Fruit fly (Drosophila melanogaster) whole organism, embryonic: Measurements from ENCODE around the gene Kat60.

ENCODE experiments used
- CG10267 ChIP-seq: fragments of 200-800 bp; sonication (Bioruptor generic); optimal IDR thresholded peaks from 2 replicates; lab custom pipeline; 2018; ENCODE audit warnings: missing biosample characterization, mild to moderate bottlenecking, missing genetic modification characterization, moderate library complexity
- CG10979 ChIP-seq: fragments of 200-800 bp; sonication (Bioruptor generic); optimal IDR thresholded peaks from 2 replicates; lab custom pipeline; 2018; ENCODE audit warnings: missing biosample characterization, mild to moderate bottlenecking, missing genetic modification characterization, moderate library complexity
- CG12236 ChIP-seq: fragments of 200-800 bp; sonication (Bioruptor generic); optimal IDR thresholded peaks from 2 replicates; lab custom pipeline; 2016; ENCODE audit warnings: missing biosample characterization, missing genetic modification characterization
- CG12744 ChIP-seq: fragments of 200-800 bp; sonication (Bioruptor generic); optimal IDR thresholded peaks from 2 replicates; lab custom pipeline; 2016; ENCODE audit warnings: missing biosample characterization, missing genetic modification characterization
- CG13287 ChIP-seq: fragments of 200-800 bp; sonication (Bioruptor generic); IDR thresholded peaks from 2 replicates; pipeline ENCODE4 v1.3.6; 2022; ENCODE audit warnings: missing biosample characterization, missing genetic modification characterization; ENCODE audit not compliant: partially characterized antibody
- CG15696 ChIP-seq: fragments of 200-800 bp; sonication (Bioruptor generic); optimal IDR thresholded peaks from 2 replicates; lab custom pipeline; 2019; ENCODE audit warnings: missing biosample characterization, mild to moderate bottlenecking, missing genetic modification characterization, moderate library complexity
- CG1603 ChIP-seq: fragments of 200-800 bp; sonication (Bioruptor generic); optimal IDR thresholded peaks from 2 replicates; lab custom pipeline; 2019; ENCODE audit warnings: missing biosample characterization, mild to moderate bottlenecking, missing genetic modification characterization, moderate library complexity
- CG31441 ChIP-seq: fragments of 200-800 bp; sonication (Bioruptor generic); IDR thresholded peaks from 2 replicates; pipeline ENCODE4 v1.3.6; 2022; ENCODE audit warnings: missing biosample characterization, missing genetic modification characterization
- CG3407 ChIP-seq: fragments of 200-800 bp; sonication (Bioruptor generic); optimal IDR thresholded peaks from 2 replicates; lab custom pipeline; 2018; ENCODE audit warnings: missing biosample characterization, mild to moderate bottlenecking, missing genetic modification characterization
- CG43689 ChIP-seq: fragments of 200-800 bp; sonication (Bioruptor generic); IDR thresholded peaks from 2 replicates; pipeline ENCODE4 v1.3.6; 2022; ENCODE audit warnings: missing biosample characterization, missing genetic modification characterization
- CG4404 ChIP-seq: fragments of 200-800 bp; sonication (Bioruptor generic); IDR thresholded peaks from 2 replicates; pipeline ENCODE4 v1.3.6; 2022; ENCODE audit warnings: missing biosample characterization, missing genetic modification characterization
- CG4617 ChIP-seq: fragments of 200-800 bp; sonication (Bioruptor generic); optimal IDR thresholded peaks from 3 replicates; lab custom pipeline; 2016; ENCODE audit warnings: missing biosample characterization, missing genetic modification characterization, borderline replicate concordance
- CG6175 ChIP-seq: fragments of 200-800 bp; sonication (Bioruptor generic); IDR thresholded peaks from 3 replicates; pipeline ENCODE4 v1.3.6; 2022; ENCODE audit warnings: missing biosample characterization, missing genetic modification characterization
- CG7839 ChIP-seq: fragments of 200-800 bp; sonication (Bioruptor generic); optimal IDR thresholded peaks from 3 replicates; lab custom pipeline; 2018; ENCODE audit warnings: missing biosample characterization, mild to moderate bottlenecking, missing genetic modification characterization, moderate library complexity
- CG9609 ChIP-seq: fragments of 200-800 bp; sonication (Bioruptor generic); optimal IDR thresholded peaks from 3 replicates; lab custom pipeline; 2016; ENCODE audit warnings: missing biosample characterization, missing genetic modification characterization
- CTCF ChIP-seq: fragments of 200-800 bp; sonication (Bioruptor generic); optimal IDR thresholded peaks from 2 replicates; lab custom pipeline; 2017; ENCODE audit warnings: missing biosample characterization, mild to moderate bottlenecking, missing genetic modification characterization, moderate library complexity
- Deaf1 ChIP-seq: fragments of 200-800 bp; optimal IDR thresholded peaks from 3 replicates; lab custom pipeline; 2019; ENCODE audit warnings: missing biosample characterization, mild to moderate bottlenecking, missing genetic modification characterization, moderate library complexity
- Dek ChIP-seq: fragments of 200-800 bp; sonication (Bioruptor generic); optimal IDR thresholded peaks from 3 replicates; lab custom pipeline; 2019; ENCODE audit warnings: missing biosample characterization, mild to moderate bottlenecking, missing genetic modification characterization, moderate library complexity
- Dll ChIP-seq: fragments of 200-800 bp; sonication (Bioruptor generic); IDR thresholded peaks from 4 replicates; pipeline ENCODE4 v1.3.6; 2022; ENCODE audit warnings: missing biosample characterization, missing genetic modification characterization; ENCODE audit not compliant: partially characterized antibody
- E2f2 ChIP-seq: fragments of 200-800 bp; sonication (Bioruptor generic); IDR thresholded peaks from 2 replicates; pipeline ENCODE4 v1.3.6; 2022; ENCODE audit warnings: missing biosample characterization, missing genetic modification characterization
- HmgZ ChIP-seq: fragments of 200-800 bp; sonication (Bioruptor generic); optimal IDR thresholded peaks from 2 replicates; lab custom pipeline; 2018; ENCODE audit warnings: missing biosample characterization, mild to moderate bottlenecking, missing genetic modification characterization
- Hr78 ChIP-seq, 2 experiments: fragments of 200-800 bp in 1 of 2; fragments of >200 bp in 1 of 2; sonication (Bioruptor generic) in 1 of 2; optimal IDR thresholded peaks; 2 replicates each; lab custom pipeline; 2017 to 2019; ENCODE audit warnings: missing biosample characterization in 2 of 2, missing genetic modification characterization in 2 of 2, mild to moderate bottlenecking in 1 of 2, moderate library complexity in 1 of 2
- MBD-R2 ChIP-seq: fragments of 200-800 bp; sonication (Bioruptor generic); IDR thresholded peaks from 2 replicates; pipeline ENCODE4 v1.3.6; 2022; ENCODE audit warnings: missing biosample characterization, missing genetic modification characterization
- Mad ChIP-seq: fragments of 200-800 bp; sonication (Bioruptor generic); optimal IDR thresholded peaks from 2 replicates; lab custom pipeline; 2016; ENCODE audit warnings: missing biosample characterization, missing genetic modification characterization
- Med ChIP-seq: fragments of 200-800 bp; sonication (Bioruptor generic); peaks from one replicate; lab custom pipeline; 2016; ENCODE audit warnings: missing biosample characterization, missing genetic modification characterization, mild to moderate bottlenecking, inconsistent platforms, moderate library complexity
- NfI ChIP-seq: fragments of 200-800 bp; sonication (Bioruptor generic); optimal IDR thresholded peaks from 3 replicates; lab custom pipeline; 2018; ENCODE audit warnings: missing biosample characterization, mild to moderate bottlenecking, missing genetic modification characterization, moderate library complexity
- Ptx1 ChIP-seq: fragments of 200-800 bp; sonication (Bioruptor generic); IDR thresholded peaks from 2 replicates; pipeline ENCODE4 v1.3.6; 2022; ENCODE audit warnings: missing biosample characterization, missing genetic modification characterization
- Ravus ChIP-seq: fragments of 200-800 bp; sonication (Bioruptor generic); IDR thresholded peaks from 2 replicates; pipeline ENCODE4 v1.3.6; 2022; ENCODE audit warnings: missing biosample characterization, missing genetic modification characterization
- Side ChIP-seq: fragments of 200-800 bp; sonication (Bioruptor generic); optimal IDR thresholded peaks from 2 replicates; lab custom pipeline; 2016; ENCODE audit warnings: missing biosample characterization, missing genetic modification characterization
- TFAM ChIP-seq: fragments of 200-800 bp; sonication (Bioruptor generic); optimal IDR thresholded peaks from 2 replicates; lab custom pipeline; 2017; ENCODE audit warnings: missing biosample characterization, missing genetic modification characterization, inconsistent platforms
- Trl ChIP-seq, 3 experiments: fragments of >200 bp in 2 of 3; fragments of 200-800 bp in 1 of 3; sonication (Bioruptor generic) in 1 of 3; optimal IDR thresholded peaks; 2 replicates in 1 of 3; 3 replicates in 2 of 3; lab custom pipeline; 2016 to 2017; ENCODE audit warnings: missing biosample characterization in 1 of 3, missing genetic modification characterization in 1 of 3
- chif ChIP-seq, 2 experiments: fragments of 200-800 bp; sonication (Bioruptor generic); optimal IDR thresholded peaks; 3 replicates each; lab custom pipeline; 2016; ENCODE audit warnings: missing biosample characterization in 2 of 2, missing genetic modification characterization in 2 of 2
- corto ChIP-seq: fragments of 200-800 bp; sonication (Bioruptor generic); optimal IDR thresholded peaks from 2 replicates; lab custom pipeline; 2016; ENCODE audit warnings: missing biosample characterization, mild to moderate bottlenecking, missing genetic modification characterization, moderate library complexity
- crol ChIP-seq: fragments of 200-800 bp; sonication (Bioruptor generic); IDR thresholded peaks from 2 replicates; pipeline ENCODE4 v1.3.6; 2022; ENCODE audit warnings: missing biosample characterization, missing genetic modification characterization
- fd96Cb ChIP-seq: fragments of 200-800 bp; sonication (Bioruptor generic); optimal IDR thresholded peaks from 2 replicates; lab custom pipeline; 2018; ENCODE audit warnings: missing biosample characterization, mild to moderate bottlenecking, missing genetic modification characterization, moderate library complexity
- gfzf ChIP-seq: fragments of 200-800 bp; sonication (Bioruptor generic); optimal IDR thresholded peaks from 2 replicates; lab custom pipeline; 2016; ENCODE audit warnings: missing biosample characterization, mild to moderate bottlenecking, missing genetic modification characterization, moderate library complexity
- gsb-n ChIP-seq: fragments of 200-800 bp; sonication (Bioruptor generic); optimal IDR thresholded peaks from 3 replicates; lab custom pipeline; 2018; ENCODE audit warnings: missing biosample characterization, mild to moderate bottlenecking, missing genetic modification characterization
- inv ChIP-seq: fragments of 200-800 bp; sonication (Bioruptor generic); IDR thresholded peaks from 2 replicates; pipeline ENCODE4 v1.3.6; 2022; ENCODE audit warnings: missing biosample characterization, missing genetic modification characterization; ENCODE audit not compliant: partially characterized antibody
- jigr1 ChIP-seq: fragments of 200-800 bp; sonication (Bioruptor generic); IDR thresholded peaks from 3 replicates; pipeline ENCODE4 v1.3.6; 2022; ENCODE audit warnings: missing biosample characterization, missing genetic modification characterization
- nom ChIP-seq: fragments of 200-800 bp; sonication (Bioruptor generic); optimal IDR thresholded peaks from 2 replicates; lab custom pipeline; 2017; ENCODE audit warnings: missing biosample characterization, missing genetic modification characterization, mild to moderate bottlenecking, moderate library complexity, missing genetic modification reagents
- pho ChIP-seq: fragments of 200-800 bp; sonication (Bioruptor generic); optimal IDR thresholded peaks from 2 replicates; lab custom pipeline; 2016; ENCODE audit warnings: missing biosample characterization, missing genetic modification characterization
- pzg ChIP-seq: fragments of 200-800 bp; sonication (Bioruptor generic); optimal IDR thresholded peaks from 3 replicates; lab custom pipeline; 2018; ENCODE audit warnings: missing biosample characterization, mild to moderate bottlenecking, missing genetic modification characterization, moderate library complexity
- row ChIP-seq: fragments of 200-800 bp; sonication (Bioruptor generic); IDR thresholded peaks from 3 replicates; pipeline ENCODE4 v1.3.6; 2022; ENCODE audit warnings: missing biosample characterization, missing genetic modification characterization
- sc ChIP-seq, 3 experiments: fragments of >200 bp in 2 of 3; fragments of 200-800 bp in 1 of 3; sonication (Bioruptor generic) in 1 of 3; optimal IDR thresholded peaks; 2 replicates in 2 of 3; 3 replicates in 1 of 3; lab custom pipeline; 2017; ENCODE audit warnings: mild to moderate bottlenecking in 1 of 3, missing biosample characterization in 1 of 3, missing genetic modification characterization in 1 of 3, missing genetic modification reagents in 1 of 3
- stwl ChIP-seq: fragments of 200-800 bp; sonication (Bioruptor generic); optimal IDR thresholded peaks from 3 replicates; lab custom pipeline; 2018; ENCODE audit warnings: missing biosample characterization, mild to moderate bottlenecking, missing genetic modification characterization, moderate library complexity
- toy ChIP-seq: fragments of 200-800 bp; sonication (Bioruptor generic); IDR thresholded peaks from 2 replicates; pipeline ENCODE4 v1.3.6; 2022; ENCODE audit warnings: missing biosample characterization, missing genetic modification characterization
- trem ChIP-seq: fragments of 200-800 bp; optimal IDR thresholded peaks from 3 replicates; lab custom pipeline; 2019; ENCODE audit warnings: missing biosample characterization, mild to moderate bottlenecking, missing genetic modification characterization, moderate library complexity
- tup ChIP-seq: fragments of 200-800 bp; sonication (Bioruptor generic); optimal IDR thresholded peaks from 2 replicates; lab custom pipeline; 2016; ENCODE audit warnings: missing biosample characterization, mild to moderate bottlenecking, missing genetic modification characterization, moderate library complexity
- wdn ChIP-seq: fragments of 200-800 bp; sonication (Bioruptor generic); IDR thresholded peaks from 2 replicates; pipeline ENCODE4 v1.3.6; 2022; ENCODE audit warnings: missing biosample characterization, missing genetic modification characterization
- zen2 ChIP-seq: fragments of 200-800 bp; sonication (Bioruptor generic); IDR thresholded peaks from 3 replicates; pipeline ENCODE4 v1.3.6; 2022; ENCODE audit warnings: missing biosample characterization, missing genetic modification characterization; ENCODE audit not compliant: partially characterized antibody

Kat60 gene

dm6 chr3R:5226025-5226424, 6.0 kb downstream of the Kat60 start, which contains the start of gene Vps37B:
Gene Vps37B, plus strand, starts transcription at chr3R:5226158.
- TF ChIP-seq E2f2 (GFP tag; lab: Robert Waterston, UW) (peak; percentile 93), row (GFP tag; lab: Robert Waterston, UW) (0 out of 3 replicates have a peak, but pooled peaks have one; percentile 7), gfzf (GFP tag; lab: Kevin White, UChicago) (peak; percentile 83), trem (tag; lab: Kevin White, UChicago) (peak; percentile 21), pzg (peak; percentile 68), CG31441 (GFP tag; lab: Robert Waterston, UW) (no peak), Side (GFP tag; lab: Kevin White, UChicago) (no peak), CG15696 (tag; lab: Kevin White, UChicago) (no peak), toy (GFP tag; lab: Robert Waterston, UW) (no peak), stwl (tag; lab: Kevin White, UChicago) (peak; percentile 67), crol (GFP tag; lab: Robert Waterston, UW) (no peak), inv (GFP tag; lab: Robert Waterston, UW) (no peak), jigr1 (GFP tag; lab: Robert Waterston, UW) (no peak), Dek (tag; lab: Kevin White, UChicago) (no peak), CTCF (GFP tag; lab: Kevin White, UChicago) (peak; percentile 43), Trl (optimal IDR thresholded peaks at IDR 0.05; lab: Kevin White, UChicago) (no peak), Trl (GFP tag; optimal IDR thresholded peaks at IDR 0.05; lab: Kevin White, UChicago) (no peak), CG13287 (GFP tag; lab: Robert Waterston, UW) (peak; percentile 31; the same call in 1 of the 2 replicates), CG4617 (GFP tag; lab: Kevin White, UChicago) (peak; percentile 64), Ptx1 (no peak), CG43689 (GFP tag; lab: Robert Waterston, UW) (no peak), Med (GFP tag; lab: Kevin White, UChicago) (peak; percentile 21), CG6175 (GFP tag; lab: Robert Waterston, UW) (no peak), CG10267 (peak; percentile 26), Hr78 (GFP tag; optimal IDR thresholded peaks at IDR 0.05; lab: Kevin White, UChicago) (no peak), Deaf1 (no peak), TFAM (GFP tag; lab: Kevin White, UChicago) (no peak), zen2 (GFP tag; lab: Robert Waterston, UW) (0 out of 3 replicates have a peak, but pooled peaks have one; percentile 28), CG4404 (GFP tag; lab: Robert Waterston, UW) (no peak), Mad (GFP tag; lab: Kevin White, UChicago) (no peak), HmgZ (peak; percentile 11), gsb-n (tag; lab: Kevin White, UChicago) (no peak), sc (optimal IDR thresholded peaks at IDR 0.05; lab: Kevin White, UChicago) (no peak), sc (GFP tag; optimal IDR thresholded peaks at IDR 0.05; lab: Kevin White, UChicago) (no peak), CG7839 (no peak), CG9609 (GFP tag; lab: Kevin White, UChicago) (no peak), CG12744 (GFP tag; lab: Kevin White, UChicago) (no peak), tup (GFP tag; lab: Kevin White, UChicago) (no peak), Ravus (GFP tag; lab: Robert Waterston, UW) (no peak), wdn (no peak), nom (GFP tag; lab: Kevin White, UChicago) (peak; percentile 1), pho (GFP tag; lab: Kevin White, UChicago) (no peak), CG10979 (tag; lab: Kevin White, UChicago) (no peak), Dll (GFP tag; lab: Robert Waterston, UW) (peak; percentile 21; the same call in 1 of the 4 replicates), MBD-R2 (GFP tag; lab: Robert Waterston, UW) (peak; percentile 51; the same call in 1 of the 2 replicates), CG12236 (GFP tag; lab: Kevin White, UChicago) (no peak), corto (no peak), NfI (GFP tag; lab: Kevin White, UChicago) (no peak), CG3407 (GFP tag; lab: Kevin White, UChicago) (no peak), CG1603 (tag; lab: Kevin White, UChicago) (peak; percentile 49), chif (GFP tag; optimal IDR thresholded peaks at IDR 0.05; lab: Kevin White, UChicago) (no peak), fd96Cb (tag; lab: Kevin White, UChicago) (no peak)
